Worm (Caenorhabditis elegans) whole organism, young adult: Measurements from ENCODE around the gene srp-2.
A peak's percentile ranks its signal among the peaks of the same experiment; 100 is the strongest.

Experiments used
- F10E7.11 ChIP-seq: sonication (generic microtip); optimal IDR thresholded peaks from 2 replicates; lab custom pipeline; 2017; ENCODE audit warnings: mild to moderate bottlenecking, missing genetic modification characterization, moderate library complexity, missing compliant biosample characterization
- F52B5.7 ChIP-seq: sonication (generic microtip); optimal IDR thresholded peaks from 2 replicates; lab custom pipeline; 2016; ENCODE audit warnings: mild to moderate bottlenecking, missing genetic modification characterization, missing compliant biosample characterization
- F57C9.4 ChIP-seq: sonication (generic microtip); optimal IDR thresholded peaks from 2 replicates; lab custom pipeline; 2017; ENCODE audit warnings: mild to moderate bottlenecking, missing genetic modification characterization, missing compliant biosample characterization
- T07F8.4 ChIP-seq: sonication (generic microtip); optimal IDR thresholded peaks from 2 replicates; lab custom pipeline; 2016; ENCODE audit warnings: mild to moderate bottlenecking, missing genetic modification characterization, moderate library complexity, missing compliant biosample characterization
- Y95B8A.8 ChIP-seq: fragments of 200-800 bp; sonication (Bioruptor generic); IDR thresholded peaks from 2 replicates; pipeline ENCODE4 v1.3.6; 2022; ENCODE audit warnings: missing genetic modification reagents, missing genetic modification characterization, missing compliant biosample characterization
- akir-1 ChIP-seq: fragments of 200-800 bp; sonication (Bioruptor generic); optimal IDR thresholded peaks from 2 replicates; lab custom pipeline; 2018; ENCODE audit warnings: mild to moderate bottlenecking, missing genetic modification characterization, moderate library complexity, missing compliant biosample characterization
- ccch-3 ChIP-seq: fragments of 200-800 bp; sonication (Bioruptor generic); optimal IDR thresholded peaks from 2 replicates; lab custom pipeline; 2018; ENCODE audit warnings: mild to moderate bottlenecking, missing genetic modification characterization, missing compliant biosample characterization
- ceh-40 ChIP-seq: fragments of 200-800 bp; sonication (Bioruptor generic); IDR thresholded peaks from 2 replicates; pipeline ENCODE4 v1.3.6; 2022; ENCODE audit warnings: missing genetic modification characterization, missing compliant biosample characterization
- ceh-79 ChIP-seq: sonication (generic microtip); optimal IDR thresholded peaks from 2 replicates; lab custom pipeline; 2017; ENCODE audit warnings: mild to moderate bottlenecking, missing genetic modification characterization, missing compliant biosample characterization
- chd-7 ChIP-seq: sonication (generic microtip); optimal IDR thresholded peaks from 2 replicates; lab custom pipeline; 2016; ENCODE audit warnings: mild to moderate bottlenecking, missing genetic modification characterization, moderate library complexity, missing compliant biosample characterization
- dox-1 ChIP-seq: fragments of 200-800 bp; sonication (Bioruptor generic); IDR thresholded peaks from 2 replicates; pipeline ENCODE4 v1.3.6; 2022; ENCODE audit warnings: missing genetic modification reagents, missing genetic modification characterization, missing compliant biosample characterization
- ekl-4 ChIP-seq: fragments of 200-800 bp; sonication (Bioruptor generic); IDR thresholded peaks from 2 replicates; pipeline ENCODE4 v1.3.6; 2022; ENCODE audit warnings: missing genetic modification reagents, missing genetic modification characterization, missing compliant biosample characterization
- fkh-3 ChIP-seq: sonication (generic microtip); optimal IDR thresholded peaks from 2 replicates; lab custom pipeline; 2016; ENCODE audit warnings: mild to moderate bottlenecking, missing genetic modification characterization, missing compliant biosample characterization
- hmg-1.2 ChIP-seq: fragments of 200-800 bp; sonication (Bioruptor generic); IDR thresholded peaks from 2 replicates; pipeline ENCODE4 v1.3.6; 2022; ENCODE audit warnings: missing genetic modification reagents, missing genetic modification characterization, missing compliant biosample characterization
- lag-1 ChIP-seq: fragments of 200-800 bp; sonication (Bioruptor generic); IDR thresholded peaks from 2 replicates; pipeline ENCODE4 v1.3.6; 2022; ENCODE audit warnings: missing genetic modification reagents, missing genetic modification characterization, missing compliant biosample characterization
- let-526 ChIP-seq: fragments of 200-800 bp; sonication (Bioruptor generic); IDR thresholded peaks from 2 replicates; pipeline ENCODE4 v1.3.6; 2022; ENCODE audit warnings: missing genetic modification reagents, missing genetic modification characterization, missing compliant biosample characterization
- lin-35 ChIP-seq, 3 experiments: fragments of 150-350 bp in 2 of 3; sonication (generic microtip) in 1 of 3; optimal IDR thresholded peaks; 2 replicates each; lab custom pipeline; 2014 to 2018; ENCODE audit warnings: missing biosample characterization in 3 of 3, missing genetic modification characterization in 3 of 3, missing genetic modification reagents in 3 of 3
- lin-54 ChIP-seq: fragments of 200-800 bp; sonication (Bioruptor generic); optimal IDR thresholded peaks from 2 replicates; lab custom pipeline; 2018; ENCODE audit warnings: mild to moderate bottlenecking, missing genetic modification characterization, missing compliant biosample characterization
- lir-1 ChIP-seq: fragments of 200-800 bp; sonication (Bioruptor generic); conservative IDR thresholded peaks from 2 replicates; pipeline ENCODE4 v1.3.6; 2022; ENCODE audit warnings: missing genetic modification reagents, missing genetic modification characterization, missing compliant biosample characterization
- madf-6 ChIP-seq: fragments of 200-800 bp; sonication (Bioruptor generic); IDR thresholded peaks from 2 replicates; pipeline ENCODE4 v1.3.6; 2022; ENCODE audit warnings: missing genetic modification reagents, missing genetic modification characterization, missing compliant biosample characterization
- mes-4 ChIP-seq: sonication (generic microtip); optimal IDR thresholded peaks from 2 replicates; lab custom pipeline; 2016; ENCODE audit warnings: missing genotype, missing genetic modification characterization, missing compliant biosample characterization
- mxl-1 ChIP-seq: sonication (generic microtip); optimal IDR thresholded peaks from 2 replicates; lab custom pipeline; 2016; ENCODE audit warnings: missing genetic modification characterization, missing compliant biosample characterization
- nhr-179 ChIP-seq: sonication (generic microtip); optimal IDR thresholded peaks from 2 replicates; lab custom pipeline; 2016; ENCODE audit warnings: mild to moderate bottlenecking, missing genetic modification characterization, missing compliant biosample characterization
- nhr-80 ChIP-seq: sonication (generic microtip); optimal IDR thresholded peaks from 2 replicates; lab custom pipeline; 2016; ENCODE audit warnings: missing genetic modification characterization, missing compliant biosample characterization
- nhr-90 ChIP-seq: sonication (generic microtip); optimal IDR thresholded peaks from 2 replicates; lab custom pipeline; 2016; ENCODE audit warnings: missing genotype, mild to moderate bottlenecking, missing genetic modification characterization, missing compliant biosample characterization
- pha-4 ChIP-seq: fragments of 150-350 bp; sonication (generic microtip); optimal IDR thresholded peaks from 2 replicates; lab custom pipeline; 2014; ENCODE audit warnings: missing biosample characterization, missing genetic modification reagents, missing genetic modification characterization
- rcor-1 ChIP-seq: fragments of 200-800 bp; sonication (Bioruptor generic); IDR thresholded peaks from 2 replicates; pipeline ENCODE4 v1.3.6; 2022; ENCODE audit warnings: missing genetic modification reagents, missing genetic modification characterization, missing compliant biosample characterization
- rec-8 ChIP-seq, 2 experiments: sonication (generic microtip); optimal IDR thresholded peaks; 2 replicates each; lab custom pipeline; 2016; ENCODE audit warnings: mild to moderate bottlenecking in 2 of 2, missing genetic modification characterization in 2 of 2, missing genetic modification reagents in 2 of 2, missing genotype in 2 of 2, missing biosample characterization in 1 of 2, missing compliant biosample characterization in 1 of 2, moderate library complexity in 1 of 2
- sdz-38 ChIP-seq: sonication (generic microtip); optimal IDR thresholded peaks from 2 replicates; lab custom pipeline; 2016; ENCODE audit warnings: missing genotype, missing genetic modification characterization, missing compliant biosample characterization
- snpc-1.1 ChIP-seq: sonication (generic microtip); optimal IDR thresholded peaks from 2 replicates; lab custom pipeline; 2017; ENCODE audit warnings: missing genetic modification characterization, mild to moderate bottlenecking, missing compliant biosample characterization, antibody characterized with exemption, moderate library complexity, missing genotype, missing genetic modification reagents; ENCODE audit not compliant: insufficient read depth
- snpc-3.4 ChIP-seq: sonication (generic microtip); optimal IDR thresholded peaks from 2 replicates; lab custom pipeline; 2017; ENCODE audit warnings: missing genetic modification characterization, mild to moderate bottlenecking, missing compliant biosample characterization, antibody characterized with exemption, moderate library complexity, missing genotype, missing genetic modification reagents
- snpc-4 ChIP-seq, 5 experiments: fragments of 150-350 bp in 1 of 5; sonication (generic microtip) in 4 of 5; optimal IDR thresholded peaks; 2 replicates each; lab custom pipeline; 2014 to 2018; ENCODE audit warnings: missing genetic modification characterization in 5 of 5, missing biosample characterization in 3 of 5, antibody characterized with exemption in 2 of 5, mild to moderate bottlenecking in 2 of 5, missing compliant biosample characterization in 2 of 5, missing genotype in 2 of 5, moderate library complexity in 2 of 5, missing genetic modification reagents in 1 of 5
- tlf-1 ChIP-seq: fragments of 200-800 bp; sonication (Bioruptor generic); optimal IDR thresholded peaks from 2 replicates; lab custom pipeline; 2018; ENCODE audit warnings: mild to moderate bottlenecking, missing genetic modification characterization, missing compliant biosample characterization
- xnd-1 ChIP-seq: sonication (generic microtip); optimal IDR thresholded peaks from 2 replicates; lab custom pipeline; 2016; ENCODE audit warnings: missing genotype, missing genetic modification reagents, missing genetic modification characterization, missing compliant biosample characterization

srp-2 gene

DNA sequence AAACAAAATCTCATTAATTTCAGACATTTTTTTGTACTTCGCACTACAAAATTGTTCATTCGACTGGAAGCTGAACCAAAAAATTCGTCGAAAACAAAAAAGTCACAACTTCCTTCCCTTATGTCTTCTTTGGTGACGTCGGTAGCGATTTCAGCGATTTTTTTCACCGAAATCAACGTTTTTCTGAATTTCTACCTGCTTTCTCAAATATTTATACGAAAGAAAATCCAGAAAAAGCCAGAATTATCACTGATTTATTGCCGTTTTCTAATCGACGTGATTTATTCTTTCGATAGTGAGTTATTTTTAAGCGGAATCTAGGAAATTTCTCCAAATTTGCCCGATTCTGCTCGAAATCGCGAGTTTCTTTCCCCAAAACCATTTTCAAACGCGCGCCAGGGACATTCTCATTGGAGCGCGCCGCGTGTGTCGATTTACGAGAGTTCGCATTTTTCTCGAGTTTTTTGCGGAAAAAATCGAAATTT, 12.5 kb downstream of the srp-2 start, which contains the start of gene srbc-58 (continued):
- TF ChIP-seq lin-35 (GFP tag; optimal IDR thresholded peaks at IDR 0.05; lab: Kevin White, UChicago) = peak in 2 of 3 experiments; percentile 8 to 35

DNA sequence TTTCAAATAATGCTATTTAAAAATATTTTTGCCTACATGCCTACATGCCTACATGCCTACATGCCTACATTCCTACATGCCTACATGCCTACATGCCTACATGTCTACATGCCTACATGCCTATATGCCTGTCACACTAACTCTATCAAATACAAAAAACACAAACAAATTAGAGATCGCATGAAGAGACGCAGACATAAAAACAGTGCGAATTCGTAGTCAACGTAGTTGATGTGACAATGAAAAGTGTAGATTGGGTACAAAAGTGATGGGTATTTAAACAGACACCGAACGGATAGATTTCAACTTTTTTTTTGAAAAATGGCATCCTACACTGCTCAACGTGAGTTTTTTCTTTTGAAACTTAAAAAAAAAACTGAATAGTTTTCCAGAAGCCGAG, 14.8 kb downstream of the srp-2 start, which contains the start of gene R09E12.9:
R09E12.9 (plus strand) TSS at position 316 of the 400 bp plus-strand sequence.
- no peak for TF ChIP-seq F10E7.11
- peak; percentile 3 for TF ChIP-seq nhr-80 (tag; lab: Kevin White, UChicago)
- TF ChIP-seq tlf-1 (GFP tag; lab: Kevin White, UChicago) = no peak
- TF ChIP-seq F57C9.4 (tag; lab: Kevin White, UChicago) = no peak
- TF ChIP-seq lag-1 = no peak
- TF ChIP-seq dox-1 = no peak
- TF ChIP-seq F52B5.7 (tag; lab: Kevin White, UChicago) = no peak
- TF ChIP-seq ccch-3 (GFP tag; lab: Kevin White, UChicago) = no peak
- no peak for TF ChIP-seq xnd-1 (tag; lab: Kevin White, UChicago)
- TF ChIP-seq snpc-1.1 (tag; lab: Kevin White, UChicago) = no peak
- peak; percentile 52; the same call in 1 of the 2 replicates for TF ChIP-seq hmg-1.2 (GFP tag; lab: Robert Waterston, UW)
- TF ChIP-seq pha-4 (tag; lab: Kevin White, UChicago) = no peak
- no peak for TF ChIP-seq ekl-4 (GFP tag; lab: Robert Waterston, UW)
- TF ChIP-seq snpc-3.4 (tag; lab: Kevin White, UChicago) = no peak

DNA sequence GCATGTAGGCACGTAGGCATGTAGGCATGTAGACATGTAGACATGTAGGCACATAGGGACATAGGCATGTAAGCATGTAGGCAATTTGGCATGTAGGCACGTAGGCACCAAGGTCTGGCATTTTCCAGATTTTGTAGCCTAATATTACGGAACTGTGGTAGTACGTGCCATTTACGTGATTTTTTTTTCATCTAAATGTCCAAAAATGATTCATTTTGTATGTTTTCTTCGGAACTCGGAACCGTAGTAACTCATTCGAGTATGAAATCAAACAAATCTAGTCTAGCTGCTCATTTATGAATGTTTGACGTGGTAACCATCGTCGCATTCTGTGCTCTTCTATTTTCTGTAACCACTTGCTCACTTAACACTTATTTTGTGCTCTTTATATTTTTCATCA, 15.9 kb downstream of the srp-2 start, which contains the start of gene srbc-59:
srbc-59 (plus strand) TSS at position 301 of the 400 bp plus-strand sequence.
- TF ChIP-seq madf-6 (GFP tag; lab: Robert Waterston, UW) (no peak), lin-54 (no peak), rec-8 (tag; optimal IDR thresholded peaks at IDR 0.05; lab: Kevin White, UChicago) (no peak), nhr-90 (tag; lab: Kevin White, UChicago) (no peak), snpc-3.4 (tag; lab: Kevin White, UChicago) (no peak), nhr-179 (tag; lab: Kevin White, UChicago) (no peak), sdz-38 (tag; lab: Kevin White, UChicago) (no peak), akir-1 (no peak), chd-7 (tag; lab: Kevin White, UChicago) (no peak)
- TF ChIP-seq, all 124 proteins: peak for 0

DNA sequence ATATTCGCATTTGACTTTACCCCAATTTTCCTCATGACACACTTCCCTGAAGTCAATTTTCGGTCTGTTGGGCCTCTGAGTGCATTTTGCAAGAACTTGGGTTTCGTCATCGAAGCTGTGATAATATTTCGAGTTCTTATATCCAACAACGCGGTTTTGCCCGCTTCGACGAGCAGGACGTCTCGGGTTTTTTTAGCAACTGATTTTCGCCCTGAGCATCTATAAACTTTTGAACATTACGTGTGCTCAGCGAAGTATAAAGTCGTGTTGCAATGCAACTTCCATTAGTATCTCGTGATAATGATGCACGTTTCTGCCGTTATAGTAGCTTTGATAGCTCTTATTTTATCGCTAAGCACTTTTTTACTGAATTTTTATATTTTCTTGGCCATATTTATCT, 17.6 kb downstream of the srp-2 start, which contains the start of gene srbc-60:
srbc-60 (plus strand) TSS at position 301 of the 400 bp plus-strand sequence.
- TF ChIP-seq fkh-3 = no peak
- no peak for TF ChIP-seq pha-4 (tag; lab: Kevin White, UChicago)
- no peak for TF ChIP-seq let-526 (GFP tag; lab: Robert Waterston, UW)

DNA sequence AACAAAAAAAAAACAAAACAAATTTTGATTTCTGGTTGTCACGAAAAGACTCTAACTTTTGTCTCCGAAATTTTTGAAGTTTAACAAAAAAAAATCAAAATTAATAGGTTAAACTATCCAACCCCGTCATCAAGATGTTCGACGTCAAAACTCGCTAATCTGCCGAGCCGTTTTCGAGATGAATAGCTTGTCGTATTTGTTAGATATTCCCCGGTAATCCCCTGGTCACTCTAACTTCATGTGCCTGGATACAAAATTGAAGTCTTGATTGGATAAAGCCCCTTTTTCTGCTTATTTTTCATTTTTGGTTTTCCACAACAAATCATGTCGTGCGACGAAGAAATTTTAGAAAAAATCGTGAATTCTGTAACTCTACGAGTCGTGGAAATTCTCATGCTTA, 20.0 kb downstream of the srp-2 start, which contains the start of gene srab-16:
srab-16 (plus strand) TSS at position 301 of the 400 bp plus-strand sequence.
- TF ChIP-seq mes-4 (tag; lab: Kevin White, UChicago) = no peak
- no peak for TF ChIP-seq ceh-79 (tag; lab: Kevin White, UChicago)
- TF ChIP-seq ceh-40 (GFP tag; lab: Robert Waterston, UW) = no peak
- no peak for TF ChIP-seq mxl-1
- no peak for TF ChIP-seq snpc-4 (GFP tag; optimal IDR thresholded peaks at IDR 0.05; lab: Kevin White, UChicago)
- TF ChIP-seq snpc-4 (tag; optimal IDR thresholded peaks at IDR 0.05; lab: Kevin White, UChicago) = no peak
- TF ChIP-seq Y95B8A.8 (GFP tag; lab: Robert Waterston, UW) = no peak
- no peak for TF ChIP-seq T07F8.4
- TF ChIP-seq lir-1 (GFP tag; lab: Robert Waterston, UW) = no peak
- no peak for TF ChIP-seq F57C9.4 (tag; lab: Kevin White, UChicago)
- no peak for TF ChIP-seq rcor-1 (GFP tag; lab: Robert Waterston, UW)
